Fruit fly (Drosophila melanogaster): ENCODE data around the gene CG3402.
A peak's percentile ranks its signal among the peaks of the same experiment; 100 is the strongest.

The CG3402 gene

DNA sequence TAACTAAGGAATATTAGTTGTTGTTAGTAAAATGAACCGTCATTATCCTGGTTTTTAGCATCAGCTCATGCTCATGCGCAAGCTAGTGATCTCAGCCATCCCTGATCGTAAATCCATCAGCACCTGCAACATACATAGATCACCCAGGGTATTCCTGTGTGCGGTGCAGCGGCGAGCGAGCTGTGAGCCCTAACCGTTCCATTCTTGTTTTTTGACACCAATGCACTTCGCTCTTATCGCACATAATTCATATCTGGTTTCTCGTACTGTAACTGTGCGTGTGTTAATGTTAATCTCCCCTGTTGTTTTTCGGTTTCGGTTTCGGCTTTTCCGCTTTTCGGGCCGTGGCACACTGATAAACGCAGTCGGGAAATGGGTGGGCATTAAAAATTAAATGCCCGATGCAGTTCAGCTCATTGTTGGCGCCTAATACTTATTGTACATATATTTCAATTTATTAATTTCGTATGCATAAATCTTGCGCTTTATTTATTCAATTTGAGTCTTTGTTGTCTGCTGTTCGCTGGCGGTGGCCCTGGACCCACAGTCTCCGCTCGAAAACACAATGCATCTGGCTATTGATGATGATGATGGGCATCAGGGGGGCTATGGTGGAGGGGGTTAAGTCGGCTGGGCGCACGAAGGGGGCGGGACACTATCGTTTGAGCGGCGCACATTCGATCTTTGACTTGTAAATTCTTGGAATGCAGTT, 28.3 kb downstream of the CG3402 start (continued):
- TF ChIP-seq ewg (GFP tag; optimal IDR thresholded peaks at IDR 0.05) (no peak), vfl (GFP tag; optimal IDR thresholded peaks at IDR 0.05) (no peak), lov (optimal IDR thresholded peaks at IDR 0.05) (no peak), lov (GFP tag; IDR thresholded peaks at IDR 0.05) (no peak), kni (GFP tag; optimal IDR thresholded peaks at IDR 0.05) (peak; percentile 18), CG31388 (GFP tag; optimal IDR thresholded peaks at IDR 0.05) (no peak), ATbp (GFP tag; optimal IDR thresholded peaks at IDR 0.05) (peak; percentile 24), CG14050 (GFP tag; IDR thresholded peaks at IDR 0.05) (no peak), HLH3B (GFP tag; IDR thresholded peaks at IDR 0.05) (no peak), Abd-B (GFP tag; optimal IDR thresholded peaks at IDR 0.05) (no peak), GATAe (GFP tag; conservative IDR thresholded peaks at IDR 0.05) (no peak), D (optimal IDR thresholded peaks at IDR 0.05) (no peak), D (GFP tag; optimal IDR thresholded peaks at IDR 0.05) (no peak), ttk (GFP tag; IDR thresholded peaks at IDR 0.05) (no peak), sim (GFP tag; IDR thresholded peaks at IDR 0.05) (no peak), Deaf1 (tag; optimal IDR thresholded peaks at IDR 0.05) (peak; percentile 80), lilli (GFP tag; optimal IDR thresholded peaks at IDR 0.05) (no peak), Jarid2 (GFP tag; optimal IDR thresholded peaks at IDR 0.05) (no peak), lbe (GFP tag; optimal IDR thresholded peaks at IDR 0.05) (no peak), D19B (GFP tag; optimal IDR thresholded peaks at IDR 0.05) (peak; percentile 39), CG1603 (tag; optimal IDR thresholded peaks at IDR 0.05) (peak; percentile 18), CG15479 (GFP tag; optimal IDR thresholded peaks at IDR 0.05) (peak; percentile 78)

DNA sequence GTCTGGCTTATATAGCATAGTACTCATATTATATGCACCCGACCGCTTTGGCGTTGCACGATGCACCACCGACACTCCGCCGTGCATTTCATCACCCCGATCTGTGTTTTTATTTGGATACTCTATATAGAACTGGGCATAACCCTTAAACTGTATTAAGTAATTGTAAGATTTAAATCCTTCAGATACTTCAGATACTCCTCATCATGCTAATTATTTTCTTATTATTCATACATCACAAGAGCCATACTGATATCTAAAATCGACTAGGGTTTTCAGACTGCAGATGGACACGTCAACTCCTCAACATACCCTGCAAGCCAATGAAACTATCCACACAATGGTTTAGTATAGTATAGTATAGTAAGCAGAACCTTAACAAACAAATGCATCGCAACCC, 29.1 kb downstream of the CG3402 start:
- TF ChIP-seq crp (GFP tag; optimal IDR thresholded peaks at IDR 0.05) (no peak), az2 (GFP tag; optimal IDR thresholded peaks at IDR 0.05) (peak; percentile 19), bbx (GFP tag; IDR thresholded peaks at IDR 0.05; ENCODE audit: partially characterized antibody) (no peak), NC2β (GFP tag; optimal IDR thresholded peaks at IDR 0.05) (no peak), CG6683 (GFP tag; optimal IDR thresholded peaks at IDR 0.05) (no peak), Hr39 (optimal IDR thresholded peaks at IDR 0.05) (no peak), pan (optimal IDR thresholded peaks at IDR 0.05) (no peak), pan (GFP tag; optimal IDR thresholded peaks at IDR 0.05 in 1 of 2, IDR thresholded peaks at IDR 0.05 in 1 of 2) (no peak), CG33557 (GFP tag; optimal IDR thresholded peaks at IDR 0.05) (no peak), run (tag; optimal IDR thresholded peaks at IDR 0.05) (no peak), CG34376 (GFP tag; optimal IDR thresholded peaks at IDR 0.05) (no peak), Usf (GFP tag; optimal IDR thresholded peaks at IDR 0.05) (no peak), Drgx (GFP tag; IDR thresholded peaks at IDR 0.05) (peak; percentile 69), NK7.1 (GFP tag; optimal IDR thresholded peaks at IDR 0.05) (no peak), CG8924 (tag; optimal IDR thresholded peaks at IDR 0.05) (peak; percentile 30), gce (GFP tag; IDR thresholded peaks at IDR 0.05) (no peak), bowl (GFP tag; IDR thresholded peaks at IDR 0.05) (no peak), z (GFP tag; IDR thresholded peaks at IDR 0.05) (no peak), CG4424 (GFP tag; optimal IDR thresholded peaks at IDR 0.05) (peak; percentile 1), CHES-1-like (GFP tag; optimal IDR thresholded peaks at IDR 0.05) (no peak), CG34224 (GFP tag; IDR thresholded peaks at IDR 0.05; ENCODE audit: partially characterized antibody) (no peak), ken (GFP tag; IDR thresholded peaks at IDR 0.05) (0 out of 3 replicates have a peak, but pooled peaks have one; percentile 21), CG16863 (GFP tag; optimal IDR thresholded peaks at IDR 0.05) (no peak), CG1792 (GFP tag; optimal IDR thresholded peaks at IDR 0.05) (no peak), CG15073 (GFP tag; optimal IDR thresholded peaks at IDR 0.05) (no peak), Doc2 (GFP tag; IDR thresholded peaks at IDR 0.05) (no peak), maf-S (GFP tag; optimal IDR thresholded peaks at IDR 0.05) (no peak), sd (tag; optimal IDR thresholded peaks at IDR 0.05) (no peak), CG4617 (GFP tag; optimal IDR thresholded peaks at IDR 0.05; ENCODE audit: borderline replicate concordance) (no peak), shn (GFP tag; optimal IDR thresholded peaks at IDR 0.05) (no peak)

Data from whole organism, embryonic.